Fruit fly (Drosophila melanogaster) whole organism, embryonic: ENCODE results near the gene Pex10.
A peak's percentile ranks its signal among the peaks of the same experiment; 100 is the strongest.

Experiments
- ATbp ChIP-seq: fragments of 200-800 bp; sonication (Bioruptor generic); optimal IDR thresholded peaks from 2 replicates; lab custom pipeline; 2017; ENCODE audit warnings: missing biosample characterization, mild to moderate bottlenecking, missing genetic modification characterization, missing genetic modification reagents
- B-H2 ChIP-seq: fragments of 200-800 bp; sonication (Bioruptor generic); optimal IDR thresholded peaks from 2 replicates; lab custom pipeline; 2018; ENCODE audit warnings: missing biosample characterization, mild to moderate bottlenecking, missing genetic modification characterization
- CG10543 ChIP-seq: fragments of 200-800 bp; sonication (Bioruptor generic); optimal IDR thresholded peaks from 3 replicates; lab custom pipeline; 2017; ENCODE audit warnings: missing biosample characterization, mild to moderate bottlenecking, missing genetic modification characterization, moderate library complexity
- CG10959 ChIP-seq: fragments of 200-800 bp; sonication (Bioruptor generic); IDR thresholded peaks from 2 replicates; pipeline ENCODE4 v1.3.6; 2022; ENCODE audit warnings: missing biosample characterization, missing genetic modification characterization
- CG15479 ChIP-seq: fragments of 200-800 bp; sonication (Bioruptor generic); optimal IDR thresholded peaks from 3 replicates; lab custom pipeline; 2019; ENCODE audit warnings: missing biosample characterization, mild to moderate bottlenecking, missing genetic modification characterization, moderate library complexity
- CG15514 ChIP-seq: fragments of 200-800 bp; sonication (Bioruptor generic); optimal IDR thresholded peaks from 3 replicates; lab custom pipeline; 2017; ENCODE audit warnings: missing biosample characterization, missing genetic modification characterization, mild to moderate bottlenecking, moderate library complexity, missing genetic modification reagents
- CG2120 ChIP-seq: fragments of 200-800 bp; sonication (Bioruptor generic); optimal IDR thresholded peaks from 3 replicates; lab custom pipeline; 2016; ENCODE audit warnings: missing biosample characterization, missing genetic modification characterization
- CG2129 ChIP-seq: fragments of 200-800 bp; sonication (Bioruptor generic); IDR thresholded peaks from 2 replicates; pipeline ENCODE4 v1.3.6; 2022; ENCODE audit warnings: missing biosample characterization, missing genetic modification characterization; ENCODE audit not compliant: partially characterized antibody
- CG2199 ChIP-seq: fragments of 200-800 bp; sonication (Bioruptor generic); IDR thresholded peaks from 3 replicates; pipeline ENCODE4 v1.3.6; 2022; ENCODE audit warnings: missing biosample characterization, missing genetic modification characterization
- CG2678 ChIP-seq: fragments of 200-800 bp; sonication (Bioruptor generic); optimal IDR thresholded peaks from 3 replicates; lab custom pipeline; 2019; ENCODE audit warnings: missing biosample characterization, mild to moderate bottlenecking, missing genetic modification characterization, moderate library complexity
- CG30431 ChIP-seq: fragments of 200-800 bp; sonication (Bioruptor generic); optimal IDR thresholded peaks from 2 replicates; lab custom pipeline; 2017; ENCODE audit warnings: missing biosample characterization, missing genetic modification characterization
- CG32772 ChIP-seq: fragments of 200-800 bp; sonication (Bioruptor generic); IDR thresholded peaks from 2 replicates; pipeline ENCODE4 v1.3.6; 2022; ENCODE audit warnings: missing biosample characterization, missing genetic modification characterization
- CG34376 ChIP-seq: fragments of 200-800 bp; sonication (Bioruptor generic); optimal IDR thresholded peaks from 2 replicates; lab custom pipeline; 2018; ENCODE audit warnings: missing biosample characterization, mild to moderate bottlenecking, missing genetic modification characterization
- CG3995 ChIP-seq: fragments of 200-800 bp; sonication (Bioruptor generic); optimal IDR thresholded peaks from 3 replicates; lab custom pipeline; 2016; ENCODE audit warnings: missing biosample characterization, missing genetic modification characterization
- CG6765 ChIP-seq: fragments of 200-800 bp; sonication (Bioruptor generic); optimal IDR thresholded peaks from 3 replicates; lab custom pipeline; 2017; ENCODE audit warnings: missing biosample characterization, mild to moderate bottlenecking, missing genetic modification characterization
- CG8281 ChIP-seq: fragments of 200-800 bp; sonication (Bioruptor generic); optimal IDR thresholded peaks from 2 replicates; lab custom pipeline; 2018; ENCODE audit warnings: missing biosample characterization, mild to moderate bottlenecking, missing genetic modification characterization, moderate library complexity
- CG8290 ChIP-seq, 3 experiments: fragments of 200-800 bp; sonication (Bioruptor generic); optimal IDR thresholded peaks; 2 replicates each; lab custom pipeline; 2016 to 2019; ENCODE audit warnings: missing biosample characterization in 3 of 3, missing genetic modification characterization in 3 of 3, mild to moderate bottlenecking in 2 of 3, moderate library complexity in 1 of 3
- CG9932 ChIP-seq: fragments of 200-800 bp; sonication (Bioruptor generic); IDR thresholded peaks from 2 replicates; pipeline ENCODE4 v1.3.6; 2022; ENCODE audit warnings: missing biosample characterization, missing genetic modification characterization
- CkIIα-i1 ChIP-seq: fragments of 200-800 bp; sonication (Bioruptor generic); IDR thresholded peaks from 2 replicates; pipeline ENCODE4 v1.3.6; 2022; ENCODE audit warnings: missing biosample characterization, missing genetic modification characterization
- Dfd ChIP-seq, 2 experiments: fragments of >200 bp; optimal IDR thresholded peaks; 2 replicates each; lab custom pipeline; 2017; ENCODE audit warnings: missing biosample characterization in 2 of 2, missing genetic modification characterization in 2 of 2
- Dip2 ChIP-seq: fragments of 200-800 bp; sonication (Bioruptor generic); IDR thresholded peaks from 2 replicates; pipeline ENCODE4 v1.3.6; 2022; ENCODE audit warnings: missing biosample characterization, missing genetic modification characterization
- Dref ChIP-seq: fragments of 200-800 bp; sonication (Bioruptor generic); IDR thresholded peaks from 2 replicates; pipeline ENCODE4 v1.3.6; 2022; ENCODE audit warnings: missing biosample characterization, missing genetic modification characterization
- Drgx ChIP-seq: fragments of 200-800 bp; sonication (Bioruptor generic); IDR thresholded peaks from 2 replicates; pipeline ENCODE4 v1.3.6; 2022; ENCODE audit warnings: missing biosample characterization, missing genetic modification characterization
- Hmr ChIP-seq: fragments of 200-800 bp; sonication (Bioruptor generic); optimal IDR thresholded peaks from 3 replicates; lab custom pipeline; 2017; ENCODE audit warnings: mild to moderate bottlenecking, missing biosample characterization, missing genetic modification reagents, missing genetic modification characterization
- Hr51 ChIP-seq, 2 experiments: fragments of 200-800 bp; sonication (Bioruptor generic); optimal IDR thresholded peaks; 2 replicates in 1 of 2; 3 replicates in 1 of 2; lab custom pipeline; 2016 to 2018; ENCODE audit warnings: missing biosample characterization in 2 of 2, missing genetic modification characterization in 2 of 2, mild to moderate bottlenecking in 1 of 2, moderate library complexity in 1 of 2
- Hr78 ChIP-seq, 2 experiments: fragments of 200-800 bp in 1 of 2; fragments of >200 bp in 1 of 2; sonication (Bioruptor generic) in 1 of 2; optimal IDR thresholded peaks; 2 replicates each; lab custom pipeline; 2017 to 2019; ENCODE audit warnings: missing biosample characterization in 2 of 2, missing genetic modification characterization in 2 of 2, mild to moderate bottlenecking in 1 of 2, moderate library complexity in 1 of 2
- MESR4 ChIP-seq: fragments of 200-800 bp; sonication (Bioruptor generic); optimal IDR thresholded peaks from 2 replicates; lab custom pipeline; 2018; ENCODE audit warnings: missing biosample characterization, mild to moderate bottlenecking, missing genetic modification characterization, moderate library complexity
- Neu2 ChIP-seq: fragments of 200-800 bp; sonication (Bioruptor generic); optimal IDR thresholded peaks from 3 replicates; lab custom pipeline; 2016; ENCODE audit warnings: missing biosample characterization, missing genetic modification characterization, borderline replicate concordance
- Ssrp ChIP-seq: fragments of 200-800 bp; sonication (Bioruptor generic); optimal IDR thresholded peaks from 2 replicates; lab custom pipeline; 2018; ENCODE audit warnings: missing biosample characterization, mild to moderate bottlenecking, missing genetic modification characterization, moderate library complexity
- Vsx1 ChIP-seq: fragments of 200-800 bp; sonication (Bioruptor generic); optimal IDR thresholded peaks from 2 replicates; lab custom pipeline; 2017; ENCODE audit warnings: missing biosample characterization, mild to moderate bottlenecking, missing genetic modification characterization, missing genetic modification reagents
- ac ChIP-seq: fragments of 200-800 bp; sonication (Bioruptor generic); optimal IDR thresholded peaks from 3 replicates; lab custom pipeline; 2017; ENCODE audit warnings: missing biosample characterization, mild to moderate bottlenecking, missing genetic modification characterization
- ash1 ChIP-seq: fragments of 200-800 bp; sonication (Bioruptor generic); optimal IDR thresholded peaks from 2 replicates; lab custom pipeline; 2018; ENCODE audit warnings: missing biosample characterization, mild to moderate bottlenecking, missing genetic modification characterization
- cg ChIP-seq: fragments of 200-800 bp; sonication (Bioruptor generic); optimal IDR thresholded peaks from 3 replicates; lab custom pipeline; 2019; ENCODE audit warnings: missing biosample characterization, mild to moderate bottlenecking, missing genetic modification characterization, moderate library complexity
- chinmo ChIP-seq: fragments of 200-800 bp; sonication (Bioruptor generic); IDR thresholded peaks from 4 replicates; pipeline ENCODE4 v1.3.6; 2022; ENCODE audit warnings: missing biosample characterization, missing genetic modification characterization; ENCODE audit not compliant: partially characterized antibody
- chn ChIP-seq: fragments of 200-800 bp; sonication (Bioruptor generic); optimal IDR thresholded peaks from 2 replicates; lab custom pipeline; 2016; ENCODE audit warnings: missing biosample characterization, missing genetic modification characterization
- gce ChIP-seq: fragments of 200-800 bp; sonication (Bioruptor generic); IDR thresholded peaks from 3 replicates; pipeline ENCODE4 v1.3.6; 2022; ENCODE audit warnings: missing biosample characterization, missing genetic modification characterization
- pfk ChIP-seq: fragments of 200-800 bp; sonication (Bioruptor generic); optimal IDR thresholded peaks from 2 replicates; lab custom pipeline; 2018; ENCODE audit warnings: missing biosample characterization, mild to moderate bottlenecking, missing genetic modification characterization, moderate library complexity
- pros ChIP-seq: fragments of 200-800 bp; sonication (Bioruptor generic); optimal IDR thresholded peaks from 3 replicates; lab custom pipeline; 2019; ENCODE audit warnings: missing biosample characterization, mild to moderate bottlenecking, missing genetic modification characterization, moderate library complexity
- sens-2 ChIP-seq: fragments of 200-800 bp; sonication (Bioruptor generic); IDR thresholded peaks from 2 replicates; pipeline ENCODE4 v1.3.6; 2022; ENCODE audit warnings: missing biosample characterization, missing genetic modification characterization
- slp2 ChIP-seq: fragments of 200-800 bp; sonication (Bioruptor generic); optimal IDR thresholded peaks from 2 replicates; lab custom pipeline; 2016; ENCODE audit warnings: missing biosample characterization, missing genetic modification characterization
- sug ChIP-seq: fragments of 200-800 bp; optimal IDR thresholded peaks from 2 replicates; lab custom pipeline; 2019; ENCODE audit warnings: missing biosample characterization, mild to moderate bottlenecking, missing genetic modification characterization, moderate library complexity
- twi ChIP-seq: fragments of 200-800 bp; optimal IDR thresholded peaks from 2 replicates; lab custom pipeline; 2019; ENCODE audit warnings: missing biosample characterization, mild to moderate bottlenecking, missing genetic modification characterization, moderate library complexity
- z ChIP-seq: fragments of 200-800 bp; sonication (Bioruptor generic); IDR thresholded peaks from 3 replicates; pipeline ENCODE4 v1.3.6; 2022; ENCODE audit warnings: missing biosample characterization, missing genetic modification characterization
- zen2 ChIP-seq: fragments of 200-800 bp; sonication (Bioruptor generic); IDR thresholded peaks from 3 replicates; pipeline ENCODE4 v1.3.6; 2022; ENCODE audit warnings: missing biosample characterization, missing genetic modification characterization; ENCODE audit not compliant: partially characterized antibody

Pex10 gene

dm6 chr3L:1536487-1537337 lies 21.3 kb upstream of the Pex10 start, which contains the start of the genes CG12091 and pns (continued):
- peak; percentile 68 for TF ChIP-seq CG8290 (GFP tag; optimal IDR thresholded peaks at IDR 0.05; lab: Kevin White, UChicago)
- peak in 1 of 2 experiments; percentile 53 for TF ChIP-seq CG8290 (tag; optimal IDR thresholded peaks at IDR 0.05; lab: Kevin White, UChicago)
- no peak for TF ChIP-seq ash1 (GFP tag; lab: Kevin White, UChicago)
- TF ChIP-seq CG10959 = 0 out of 2 replicates have a peak, but pooled peaks have one; percentile 27
- peak; percentile 69 for TF ChIP-seq Hr51 (GFP tag; optimal IDR thresholded peaks at IDR 0.05; lab: Kevin White, UChicago)
- TF ChIP-seq Dfd (GFP tag; optimal IDR thresholded peaks at IDR 0.05; lab: Kevin White, UChicago) = no peak
- peak; percentile 56 for TF ChIP-seq ATbp (GFP tag; lab: Kevin White, UChicago)
- peak; percentile 64 for TF ChIP-seq CG3995 (GFP tag; lab: Kevin White, UChicago)
- TF ChIP-seq CG32772 (GFP tag; lab: Robert Waterston, UW) = 0 out of 2 replicates have a peak, but pooled peaks have one; percentile 19
- TF ChIP-seq Dref (GFP tag; lab: Robert Waterston, UW) = no peak
- peak; percentile 77 for TF ChIP-seq CG9932 (GFP tag; lab: Robert Waterston, UW)
- TF ChIP-seq Dip2 = no peak
- TF ChIP-seq z = no peak
- TF ChIP-seq gce = no peak
- peak; percentile 44; the same call in 1 of the 2 replicates for TF ChIP-seq sens-2
- peak; percentile 37 for TF ChIP-seq slp2 (GFP tag; lab: Kevin White, UChicago)
- TF ChIP-seq Ssrp (tag; lab: Kevin White, UChicago) = peak; percentile 28
- peak; percentile 14 for TF ChIP-seq Neu2 (GFP tag; lab: Kevin White, UChicago)
- no peak for TF ChIP-seq Vsx1 (GFP tag; lab: Kevin White, UChicago)
- no peak for TF ChIP-seq CG15479 (GFP tag; lab: Kevin White, UChicago)
- TF ChIP-seq CG2129 = no peak
- TF ChIP-seq ac (GFP tag; lab: Kevin White, UChicago) = peak; percentile 4
- peak; percentile 59 for TF ChIP-seq B-H2
- no peak for TF ChIP-seq CG30431

- TF ChIP-seq MESR4 (GFP tag; lab: Kevin White, UChicago) = peak; percentile 6
- 0 out of 4 replicates have a peak, but pooled peaks have one; percentile 20 for TF ChIP-seq chinmo (GFP tag; lab: Robert Waterston, UW)
- TF ChIP-seq cg (GFP tag; lab: Kevin White, UChicago) = peak; percentile 74
- TF ChIP-seq Hr78 (GFP tag; optimal IDR thresholded peaks at IDR 0.05; lab: Kevin White, UChicago) = no peak
These were observed 20.7 kb upstream of the Pex10 start for dm6 chr3L:1537353-1537752.

- TF ChIP-seq CG2678 (tag; lab: Kevin White, UChicago) (peak; percentile 30), CG6765 (GFP tag; lab: Kevin White, UChicago) (no peak), CG2120 (peak; percentile 2), pros (GFP tag; lab: Kevin White, UChicago) (peak; percentile 87), twi (tag; lab: Kevin White, UChicago) (peak; percentile 76), Dip2 (no peak), sug (peak; percentile 53), Drgx (GFP tag; lab: Robert Waterston, UW) (0 out of 2 replicates have a peak, but pooled peaks have one; percentile 10), CG10543 (GFP tag; lab: Kevin White, UChicago) (peak; percentile 9), chn (GFP tag; lab: Kevin White, UChicago) (no peak), CG8281 (tag; lab: Kevin White, UChicago) (peak; percentile 64), CG34376 (peak; percentile 35), CkIIα-i1 (GFP tag; lab: Robert Waterston, UW) (no peak), Hmr (peak; percentile 8), pfk (GFP tag; lab: Kevin White, UChicago) (peak; percentile 75), zen2 (GFP tag; lab: Robert Waterston, UW) (no peak), CG2199 (no peak), ATbp (GFP tag; lab: Kevin White, UChicago) (no peak), CG15514 (GFP tag; lab: Kevin White, UChicago) (peak; percentile 23)
These were observed 19.6 kb upstream of the Pex10 start for dm6 chr3L:1538314-1538854.
